Fruit fly (Drosophila melanogaster) whole organism, embryonic: ENCODE measurements around the gene CG4465.

Experiments
- Atf3 ChIP-seq: fragments of 200-800 bp; sonication (Bioruptor generic); optimal IDR thresholded peaks from 3 replicates; lab custom pipeline; 2016; ENCODE audit warnings: missing biosample characterization, missing genetic modification characterization
- Awh ChIP-seq: fragments of 200-800 bp; sonication (Bioruptor generic); IDR thresholded peaks from 2 replicates; pipeline ENCODE4, ENCODE4 v1.3.6; 2022; ENCODE audit warnings: missing biosample characterization, missing genetic modification characterization
- CG10147 ChIP-seq: fragments of 200-800 bp; sonication (Bioruptor generic); optimal IDR thresholded peaks from 2 replicates; lab custom pipeline; 2019; ENCODE audit warnings: missing biosample characterization, mild to moderate bottlenecking, missing genetic modification characterization, moderate library complexity
- CG10267 ChIP-seq: fragments of 200-800 bp; sonication (Bioruptor generic); optimal IDR thresholded peaks from 2 replicates; lab custom pipeline; 2018; ENCODE audit warnings: missing biosample characterization, mild to moderate bottlenecking, missing genetic modification characterization, moderate library complexity
- CG11696 ChIP-seq: fragments of 200-800 bp; sonication (Bioruptor generic); IDR thresholded peaks from 2 replicates; pipeline ENCODE4 v1.3.6; 2022; ENCODE audit warnings: missing biosample characterization, missing genetic modification characterization
- CG1233 ChIP-seq: fragments of 200-800 bp; sonication (Bioruptor generic); optimal IDR thresholded peaks from 4 replicates; lab custom pipeline; 2018; ENCODE audit warnings: missing biosample characterization, mild to moderate bottlenecking, missing genetic modification characterization
- CG13775 ChIP-seq: fragments of 200-800 bp; sonication (Bioruptor generic); optimal IDR thresholded peaks from 3 replicates; lab custom pipeline; 2017; ENCODE audit warnings: missing biosample characterization, mild to moderate bottlenecking, missing genetic modification characterization
- CG14667 ChIP-seq: fragments of 200-800 bp; sonication (Bioruptor generic); IDR thresholded peaks from 2 replicates; pipeline ENCODE4 v1.3.6; 2022; ENCODE audit warnings: missing biosample characterization, missing genetic modification characterization
- CG14860 ChIP-seq: fragments of 200-800 bp; sonication (Bioruptor generic); IDR thresholded peaks from 3 replicates; pipeline ENCODE4 v1.3.6; 2022; ENCODE audit warnings: missing biosample characterization, missing genetic modification characterization; ENCODE audit not compliant: partially characterized antibody
- CG15011 ChIP-seq: fragments of 200-800 bp; sonication (Bioruptor generic); optimal IDR thresholded peaks from 3 replicates; lab custom pipeline; 2018; ENCODE audit warnings: missing biosample characterization, mild to moderate bottlenecking, missing genetic modification characterization
- CG17359 ChIP-seq: fragments of 200-800 bp; sonication (Bioruptor generic); optimal IDR thresholded peaks from 3 replicates; lab custom pipeline; 2018; ENCODE audit warnings: missing biosample characterization, mild to moderate bottlenecking, missing genetic modification characterization, moderate library complexity
- CG17829 ChIP-seq: fragments of 200-800 bp; optimal IDR thresholded peaks from 2 replicates; lab custom pipeline; 2019; ENCODE audit warnings: missing biosample characterization, mild to moderate bottlenecking, missing genetic modification characterization, moderate library complexity
- CG2199 ChIP-seq: fragments of 200-800 bp; sonication (Bioruptor generic); IDR thresholded peaks from 3 replicates; pipeline ENCODE4 v1.3.6; 2022; ENCODE audit warnings: missing biosample characterization, missing genetic modification characterization
- CG3163 ChIP-seq: fragments of 200-800 bp; sonication (Bioruptor generic); optimal IDR thresholded peaks from 3 replicates; lab custom pipeline; 2016; ENCODE audit warnings: missing biosample characterization, missing genetic modification characterization
- CG7556 ChIP-seq: fragments of 200-800 bp; sonication (Bioruptor generic); optimal IDR thresholded peaks from 2 replicates; lab custom pipeline; 2017; ENCODE audit warnings: missing biosample characterization, mild to moderate bottlenecking, missing genetic modification characterization
- CG9437 ChIP-seq: fragments of 200-800 bp; sonication (Bioruptor generic); optimal IDR thresholded peaks from 2 replicates; lab custom pipeline; 2018; ENCODE audit warnings: missing biosample characterization, mild to moderate bottlenecking, missing genetic modification characterization
- Dp ChIP-seq: fragments of 200-800 bp; sonication (Bioruptor generic); optimal IDR thresholded peaks from 2 replicates; lab custom pipeline; 2018; ENCODE audit warnings: missing biosample characterization, mild to moderate bottlenecking, missing genetic modification characterization, moderate library complexity
- HLH54F ChIP-seq: fragments of 200-800 bp; sonication (Bioruptor generic); optimal IDR thresholded peaks from 3 replicates; lab custom pipeline; 2016; ENCODE audit warnings: missing biosample characterization, missing genetic modification characterization
- Hr3 ChIP-seq: fragments of 200-800 bp; sonication (Bioruptor generic); optimal IDR thresholded peaks from 3 replicates; lab custom pipeline; 2016; ENCODE audit warnings: missing biosample characterization, missing genetic modification characterization
- Nf-YB ChIP-seq: fragments of 200-800 bp; sonication (Bioruptor generic); optimal IDR thresholded peaks from 3 replicates; lab custom pipeline; 2019; ENCODE audit warnings: missing biosample characterization, mild to moderate bottlenecking, missing genetic modification characterization, moderate library complexity
- PHDP ChIP-seq: fragments of 200-800 bp; sonication (Bioruptor generic); optimal IDR thresholded peaks from 3 replicates; lab custom pipeline; 2018; ENCODE audit warnings: missing biosample characterization, mild to moderate bottlenecking, missing genetic modification characterization, moderate library complexity
- Sry-β ChIP-seq: fragments of 200-800 bp; sonication (Bioruptor generic); optimal IDR thresholded peaks from 2 replicates; lab custom pipeline; 2018; ENCODE audit warnings: missing biosample characterization, mild to moderate bottlenecking, missing genetic modification characterization, moderate library complexity
- Xbp1 ChIP-seq: fragments of 200-800 bp; sonication (Bioruptor generic); optimal IDR thresholded peaks from 3 replicates; lab custom pipeline; 2016; ENCODE audit warnings: missing biosample characterization, mild to moderate bottlenecking, missing genetic modification characterization
- Xrp1 ChIP-seq: fragments of 200-800 bp; sonication (Bioruptor generic); IDR thresholded peaks from 2 replicates; pipeline ENCODE4 v1.3.6; 2022; ENCODE audit warnings: missing biosample characterization, missing genetic modification characterization
- al ChIP-seq: fragments of 200-800 bp; sonication (Bioruptor generic); IDR thresholded peaks from 2 replicates; pipeline ENCODE4 v1.3.6; 2022; ENCODE audit warnings: missing biosample characterization, missing genetic modification characterization
- bigmax ChIP-seq: fragments of 200-800 bp; sonication (Bioruptor generic); optimal IDR thresholded peaks from 2 replicates; lab custom pipeline; 2018; ENCODE audit warnings: missing biosample characterization, mild to moderate bottlenecking, missing genetic modification characterization
- chinmo ChIP-seq: fragments of 200-800 bp; sonication (Bioruptor generic); IDR thresholded peaks from 4 replicates; pipeline ENCODE4 v1.3.6; 2022; ENCODE audit warnings: missing biosample characterization, missing genetic modification characterization; ENCODE audit not compliant: partially characterized antibody
- corto ChIP-seq: fragments of 200-800 bp; sonication (Bioruptor generic); optimal IDR thresholded peaks from 2 replicates; lab custom pipeline; 2016; ENCODE audit warnings: missing biosample characterization, mild to moderate bottlenecking, missing genetic modification characterization, moderate library complexity
- crc ChIP-seq: fragments of 200-800 bp; sonication (Bioruptor generic); optimal IDR thresholded peaks from 2 replicates; lab custom pipeline; 2016; ENCODE audit warnings: missing biosample characterization, missing genetic modification characterization
- crp ChIP-seq, 2 experiments: fragments of 200-800 bp; sonication (Bioruptor generic); optimal IDR thresholded peaks; 2 replicates in 1 of 2; 3 replicates in 1 of 2; lab custom pipeline; 2017; ENCODE audit warnings: missing biosample characterization in 2 of 2, missing genetic modification characterization in 2 of 2, mild to moderate bottlenecking in 1 of 2, moderate library complexity in 1 of 2
- cwo ChIP-seq: fragments of 200-800 bp; sonication (Bioruptor generic); optimal IDR thresholded peaks from 3 replicates; lab custom pipeline; 2017; ENCODE audit warnings: missing biosample characterization, missing genetic modification characterization, mild to moderate bottlenecking, moderate library complexity, missing genetic modification reagents
- hbn ChIP-seq: fragments of 200-800 bp; sonication (Bioruptor generic); IDR thresholded peaks from 2 replicates; pipeline ENCODE4 v1.3.6; 2022; ENCODE audit warnings: missing biosample characterization, missing genetic modification characterization; ENCODE audit not compliant: partially characterized antibody
- kni ChIP-seq: fragments of 200-800 bp; sonication (Bioruptor generic); optimal IDR thresholded peaks from 3 replicates; lab custom pipeline; 2017; ENCODE audit warnings: mild to moderate bottlenecking, missing biosample characterization, missing genetic modification reagents, missing genetic modification characterization
- maf-S ChIP-seq: fragments of 200-800 bp; sonication (Bioruptor generic); optimal IDR thresholded peaks from 2 replicates; lab custom pipeline; 2016; ENCODE audit warnings: missing biosample characterization, missing genetic modification characterization
- mirr ChIP-seq: fragments of 200-800 bp; sonication (Bioruptor generic); optimal IDR thresholded peaks from 3 replicates; lab custom pipeline; 2018; ENCODE audit warnings: missing biosample characterization, mild to moderate bottlenecking, missing genetic modification characterization
- pan ChIP-seq, 4 experiments: fragments of >200 bp in 3 of 4; fragments of 200-800 bp in 1 of 4; sonication (Bioruptor generic) in 1 of 4; optimal IDR thresholded peaks in 3 of 4; IDR thresholded peaks in 1 of 4; 2 replicates each; pipeline versions ENCODE4 v1.3.6 to Lab custom; 2017 to 2022; ENCODE audit warnings: missing biosample characterization in 2 of 4, missing genetic modification characterization in 2 of 4, mixed read lengths in 1 of 4
- pfk ChIP-seq: fragments of 200-800 bp; sonication (Bioruptor generic); optimal IDR thresholded peaks from 2 replicates; lab custom pipeline; 2018; ENCODE audit warnings: missing biosample characterization, mild to moderate bottlenecking, missing genetic modification characterization, moderate library complexity
- sd ChIP-seq: fragments of 200-800 bp; sonication (Bioruptor generic); optimal IDR thresholded peaks from 3 replicates; lab custom pipeline; 2018; ENCODE audit warnings: missing biosample characterization, mild to moderate bottlenecking, missing genetic modification characterization, moderate library complexity
- so ChIP-seq: fragments of 200-800 bp; sonication (Bioruptor generic); IDR thresholded peaks from 3 replicates; pipeline ENCODE4 v1.3.6; 2022; ENCODE audit warnings: missing biosample characterization, missing genetic modification characterization
- sob ChIP-seq: fragments of 200-800 bp; sonication (Bioruptor generic); IDR thresholded peaks from 2 replicates; pipeline ENCODE4 v1.3.6; 2022; ENCODE audit warnings: missing biosample characterization, missing genetic modification characterization
- sqz ChIP-seq: fragments of 200-800 bp; sonication (Bioruptor generic); optimal IDR thresholded peaks from 3 replicates; lab custom pipeline; 2018; ENCODE audit warnings: missing biosample characterization, mild to moderate bottlenecking, missing genetic modification characterization
- stwl ChIP-seq: fragments of 200-800 bp; sonication (Bioruptor generic); optimal IDR thresholded peaks from 3 replicates; lab custom pipeline; 2018; ENCODE audit warnings: missing biosample characterization, mild to moderate bottlenecking, missing genetic modification characterization, moderate library complexity
- sug ChIP-seq: fragments of 200-800 bp; optimal IDR thresholded peaks from 2 replicates; lab custom pipeline; 2019; ENCODE audit warnings: missing biosample characterization, mild to moderate bottlenecking, missing genetic modification characterization, moderate library complexity
- tap ChIP-seq: fragments of 200-800 bp; optimal IDR thresholded peaks from 3 replicates; lab custom pipeline; 2019; ENCODE audit warnings: missing biosample characterization, mild to moderate bottlenecking, missing genetic modification characterization, moderate library complexity
- trh ChIP-seq: fragments of 200-800 bp; sonication (Bioruptor generic); optimal IDR thresholded peaks from 2 replicates; lab custom pipeline; 2016; ENCODE audit warnings: missing biosample characterization, missing genetic modification characterization
- twi ChIP-seq: fragments of 200-800 bp; optimal IDR thresholded peaks from 2 replicates; lab custom pipeline; 2019; ENCODE audit warnings: missing biosample characterization, mild to moderate bottlenecking, missing genetic modification characterization, moderate library complexity
- tx ChIP-seq: fragments of 200-800 bp; sonication (Bioruptor generic); optimal IDR thresholded peaks from 2 replicates; lab custom pipeline; 2016; ENCODE audit warnings: missing biosample characterization, missing genetic modification characterization
- z ChIP-seq: fragments of 200-800 bp; sonication (Bioruptor generic); IDR thresholded peaks from 3 replicates; pipeline ENCODE4 v1.3.6; 2022; ENCODE audit warnings: missing biosample characterization, missing genetic modification characterization

The CG4465 gene

DNA sequence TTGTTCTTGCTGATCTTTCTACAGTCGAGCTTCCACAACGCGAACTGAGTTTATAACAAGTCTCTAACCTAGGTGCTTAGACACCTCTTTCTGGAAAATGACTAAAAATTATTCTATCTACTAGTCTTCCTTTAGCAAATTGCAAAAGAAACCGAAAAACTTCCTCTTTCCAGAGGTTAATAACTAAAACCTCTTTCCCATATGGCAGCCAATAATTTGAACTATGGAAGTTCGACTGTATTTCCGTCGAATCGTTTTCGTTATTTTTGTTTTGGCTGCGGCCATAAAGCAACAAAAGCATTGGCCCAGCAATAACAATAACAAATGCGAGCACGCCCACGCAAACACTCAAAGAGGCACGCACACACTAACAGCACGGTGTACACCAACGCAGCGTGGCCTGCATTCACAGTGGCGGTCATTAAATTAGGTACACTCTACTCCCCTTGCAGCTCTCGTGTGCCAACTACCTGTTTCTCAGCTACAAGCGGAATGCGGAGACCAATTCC, 37.2 kb downstream of the CG4465 start (continued):
- no peak for TF ChIP-seq stwl
- 0 out of 2 replicates have a peak, but pooled peaks have one; percentile 20 for TF ChIP-seq Awh (GFP tag; lab: Robert Waterston, UW)
- TF ChIP-seq kni (GFP tag; lab: Kevin White, UChicago): peak; percentile 65
- no peak for TF ChIP-seq z (GFP tag; lab: Robert Waterston, UW)
- TF ChIP-seq sqz (GFP tag; lab: Kevin White, UChicago): peak; percentile 59
- 0 out of 3 replicates have a peak, but pooled peaks have one; percentile 52 for TF ChIP-seq CG2199 (GFP tag; lab: Robert Waterston, UW)
- peak; percentile 18 for TF ChIP-seq HLH54F
- no peak for TF ChIP-seq pan (optimal IDR thresholded peaks at IDR 0.05; lab: Kevin White, UChicago)
- TF ChIP-seq pan (GFP tag; optimal IDR thresholded peaks at IDR 0.05 in 1 of 2, IDR thresholded peaks at IDR 0.05 in 1 of 2): peak in 1 of 2 experiments; percentile 44
- peak in 1 of 2 experiments; percentile 15 for TF ChIP-seq crp (GFP tag; optimal IDR thresholded peaks at IDR 0.05; lab: Kevin White, UChicago)
- peak; percentile 56 for TF ChIP-seq tap
- TF ChIP-seq Xbp1 (GFP tag; lab: Kevin White, UChicago): peak; percentile 44
- TF ChIP-seq tx (GFP tag; lab: Kevin White, UChicago): peak; percentile 11
- TF ChIP-seq sd (tag; lab: Kevin White, UChicago): peak; percentile 39
- no peak for TF ChIP-seq bigmax
- peak; percentile 59 for TF ChIP-seq CG17359 (tag; lab: Kevin White, UChicago)
- peak; percentile 12 for TF ChIP-seq CG10267 (tag; lab: Kevin White, UChicago)
- no peak for TF ChIP-seq CG14860 (GFP tag; lab: Robert Waterston, UW)
- TF ChIP-seq so (GFP tag; lab: Robert Waterston, UW): 0 out of 3 replicates have a peak, but pooled peaks have one; percentile 37
- peak; percentile 49 for TF ChIP-seq CG7556 (GFP tag; lab: Kevin White, UChicago)
- TF ChIP-seq cwo: peak; percentile 56
- no peak for TF ChIP-seq hbn
- TF ChIP-seq Nf-YB (GFP tag; lab: Kevin White, UChicago): peak; percentile 38
- peak; percentile 51 for TF ChIP-seq corto (GFP tag; lab: Kevin White, UChicago)
- 0 out of 2 replicates have a peak, but pooled peaks have one; percentile 23 for TF ChIP-seq al (GFP tag; lab: Robert Waterston, UW)
- no peak for TF ChIP-seq maf-S (GFP tag; lab: Kevin White, UChicago)
- TF ChIP-seq Dp (GFP tag; lab: Kevin White, UChicago): no peak
- TF ChIP-seq pfk (GFP tag; lab: Kevin White, UChicago): no peak
- TF ChIP-seq twi (tag; lab: Kevin White, UChicago): peak; percentile 46
- peak; percentile 35; the same call in 1 of the 2 replicates for TF ChIP-seq Xrp1 (GFP tag; lab: Robert Waterston, UW)
- TF ChIP-seq CG14667 (GFP tag; lab: Robert Waterston, UW): 0 out of 2 replicates have a peak, but pooled peaks have one; percentile 5
- peak; percentile 58 for TF ChIP-seq sob (GFP tag; lab: Robert Waterston, UW)
- TF ChIP-seq mirr: peak; percentile 46
- TF ChIP-seq trh: peak; percentile 4
- no peak for TF ChIP-seq Atf3 (GFP tag; lab: Kevin White, UChicago)
- peak; percentile 23 for TF ChIP-seq CG17829
- TF ChIP-seq Sry-β (GFP tag; lab: Kevin White, UChicago): no peak
- TF ChIP-seq CG11696 (GFP tag; lab: Robert Waterston, UW): peak; percentile 82
- TF ChIP-seq CG3163 (GFP tag; lab: Kevin White, UChicago): peak; percentile 31
- TF ChIP-seq CG15011 (GFP tag; lab: Kevin White, UChicago): peak; percentile 20
- peak; percentile 59 for TF ChIP-seq PHDP (tag; lab: Kevin White, UChicago)
- peak; percentile 64 for TF ChIP-seq CG9437 (GFP tag; lab: Kevin White, UChicago)
- TF ChIP-seq sug (tag; lab: Kevin White, UChicago): peak; percentile 77
- peak; percentile 48 for TF ChIP-seq CG1233
- no peak for TF ChIP-seq crc (GFP tag; lab: Kevin White, UChicago)
- peak; percentile 21 for TF ChIP-seq CG13775
- TF ChIP-seq chinmo (GFP tag; lab: Robert Waterston, UW): peak; percentile 90
- TF ChIP-seq Hr3 (GFP tag; lab: Kevin White, UChicago): peak; percentile 23
- TF ChIP-seq CG10147 (GFP tag; lab: Kevin White, UChicago): peak; percentile 54
